Worm (Caenorhabditis elegans) whole organism, midembryonic: ENCODE data around the gene T28A8.5.
A peak's percentile ranks its signal among the peaks of the same experiment; 100 is the strongest.
"Not testable (repeated sequence)": the region's sequence is repeated elsewhere in the genome, so short reads cannot be mapped to it uniquely, and the experiment has no call there.

Source experiments
- T22C8.4 ChIP-seq: fragments of 200-800 bp; sonication (Bioruptor generic); IDR thresholded peaks from 2 replicates; pipeline ENCODE4 v1.3.6; 2022; ENCODE audit warnings: missing genetic modification characterization, missing compliant biosample characterization
- cog-1 ChIP-seq: sonication (generic microtip); optimal IDR thresholded peaks from 2 replicates; lab custom pipeline; 2016; ENCODE audit warnings: missing genetic modification characterization, missing compliant biosample characterization
- flt-1 ChIP-seq: fragments of 200-800 bp; sonication (Bioruptor generic); IDR thresholded peaks from 2 replicates; pipeline ENCODE4 v1.3.6; 2022; ENCODE audit warnings: missing genetic modification characterization, missing compliant biosample characterization
- klf-2 ChIP-seq: fragments of 200-800 bp; sonication (Bioruptor generic); conservative IDR thresholded peaks from 2 replicates; pipeline ENCODE4 v1.3.6; 2022; ENCODE audit warnings: missing genetic modification reagents, missing genetic modification characterization, missing compliant biosample characterization
- med-1 ChIP-seq: sonication (generic microtip); optimal IDR thresholded peaks from 2 replicates; lab custom pipeline; 2017; ENCODE audit warnings: missing genetic modification characterization, mild to moderate bottlenecking, missing compliant biosample characterization, antibody characterized with exemption, missing genetic modification reagents; ENCODE audit not compliant: insufficient read depth
- ref-1 ChIP-seq: fragments of 200-800 bp; sonication (Bioruptor generic); conservative IDR thresholded peaks from 2 replicates; pipeline ENCODE4 v1.3.6; 2022; ENCODE audit warnings: missing genetic modification reagents, missing genetic modification characterization, missing compliant biosample characterization
- tab-1 ChIP-seq: fragments of 200-800 bp; sonication (Bioruptor generic); IDR thresholded peaks from 2 replicates; pipeline ENCODE4 v1.3.6; 2022; ENCODE audit warnings: missing genetic modification characterization, missing compliant biosample characterization
- ztf-23 ChIP-seq: fragments of 200-800 bp; sonication (Bioruptor generic); IDR thresholded peaks from 2 replicates; pipeline ENCODE4 v1.3.6; 2022; ENCODE audit warnings: missing genetic modification reagents, missing genetic modification characterization, missing compliant biosample characterization
- ztf-29 ChIP-seq: fragments of 200-800 bp; sonication (Bioruptor generic); IDR thresholded peaks from 2 replicates; pipeline ENCODE4 v1.3.6; 2022; ENCODE audit warnings: missing genetic modification reagents, missing genetic modification characterization, missing compliant biosample characterization

The T28A8.5 gene

ce11 chrIII:13495571-13495970, 5.9 kb upstream of the T28A8.5 start, which contains the start of gene T28A8.2:
T28A8.2 (minus strand) TSS chrIII:13495671.
- TF ChIP-seq flt-1 (GFP tag; lab: Robert Waterston, UW) (no peak), klf-2 (GFP tag; lab: Robert Waterston, UW) (no peak), med-1 (GFP tag; lab: Kevin White, UChicago) (no peak), T22C8.4 (GFP tag; lab: Robert Waterston, UW) (no peak), ztf-23 (GFP tag; lab: Robert Waterston, UW) (no peak), ref-1 (GFP tag; lab: Robert Waterston, UW) (no peak), cog-1 (tag; lab: Kevin White, UChicago) (no peak), tab-1 (GFP tag; lab: Robert Waterston, UW) (no peak), ztf-29 (GFP tag; lab: Robert Waterston, UW) (no peak)

- not testable (repeated sequence) for TF ChIP-seq ref-1, tab-1, klf-2 (GFP tag; lab: Robert Waterston, UW)
Measured at ce11 chrIII:13498899-13499298, 2.5 kb upstream of the T28A8.5 start, which contains the start of gene T28A8.6. T28A8.6 (plus strand) TSS chrIII:13499199.

- TF ChIP-seq tab-1 (GFP tag; lab: Robert Waterston, UW): no peak
- TF ChIP-seq ztf-29 (GFP tag; lab: Robert Waterston, UW): no peak
- no peak for TF ChIP-seq med-1 (GFP tag; lab: Kevin White, UChicago)
- no peak for TF ChIP-seq ztf-23 (GFP tag; lab: Robert Waterston, UW)
- no peak for TF ChIP-seq cog-1 (tag; lab: Kevin White, UChicago)
- no peak for TF ChIP-seq flt-1 (GFP tag; lab: Robert Waterston, UW)
- TF ChIP-seq T22C8.4 (GFP tag; lab: Robert Waterston, UW): no peak
- TF ChIP-seq ref-1 (GFP tag; lab: Robert Waterston, UW): no peak
- TF ChIP-seq klf-2 (GFP tag; lab: Robert Waterston, UW): no peak
Measured at ce11 chrIII:13502513-13502912, 1.1 kb downstream of the T28A8.5 start, which contains the start of gene T28A8.8. T28A8.8 (plus strand) TSS chrIII:13502813.

ce11 chrIII:13503379-13503778, 1.9 kb downstream of the T28A8.5 start, which contains the start of gene T28A8.4:
T28A8.4 (plus strand) TSS chrIII:13503679.
- TF ChIP-seq ztf-23 (GFP tag; lab: Robert Waterston, UW) (no peak), med-1 (GFP tag; lab: Kevin White, UChicago) (no peak), flt-1 (GFP tag; lab: Robert Waterston, UW) (no peak), cog-1 (tag; lab: Kevin White, UChicago) (no peak), klf-2 (GFP tag; lab: Robert Waterston, UW) (no peak), tab-1 (GFP tag; lab: Robert Waterston, UW) (no peak), T22C8.4 (GFP tag; lab: Robert Waterston, UW) (no peak), ztf-29 (GFP tag; lab: Robert Waterston, UW) (no peak), ref-1 (GFP tag; lab: Robert Waterston, UW) (no peak)

- TF ChIP-seq T22C8.4 (GFP tag; lab: Robert Waterston, UW): no peak
- no peak for TF ChIP-seq cog-1 (tag; lab: Kevin White, UChicago)
- no peak for TF ChIP-seq ztf-23 (GFP tag; lab: Robert Waterston, UW)
- no peak for TF ChIP-seq tab-1 (GFP tag; lab: Robert Waterston, UW)
- no peak for TF ChIP-seq klf-2 (GFP tag; lab: Robert Waterston, UW)
- TF ChIP-seq med-1 (GFP tag; lab: Kevin White, UChicago): no peak
- TF ChIP-seq ref-1 (GFP tag; lab: Robert Waterston, UW): no peak
- no peak for TF ChIP-seq flt-1 (GFP tag; lab: Robert Waterston, UW)
- TF ChIP-seq ztf-29 (GFP tag; lab: Robert Waterston, UW): no peak
Measured at ce11 chrIII:13505718-13506117, 4.3 kb downstream of the T28A8.5 start, which contains the start of gene T28A8.3. T28A8.3 (plus strand) TSS chrIII:13506018.

- no peak for TF ChIP-seq ztf-29 (GFP tag; lab: Robert Waterston, UW)
- TF ChIP-seq ref-1 (GFP tag; lab: Robert Waterston, UW): no peak
- TF ChIP-seq tab-1 (GFP tag; lab: Robert Waterston, UW): no peak
- no peak for TF ChIP-seq cog-1 (tag; lab: Kevin White, UChicago)
- TF ChIP-seq med-1 (GFP tag; lab: Kevin White, UChicago): no peak
- TF ChIP-seq T22C8.4 (GFP tag; lab: Robert Waterston, UW): no peak
- no peak for TF ChIP-seq ztf-23 (GFP tag; lab: Robert Waterston, UW)
- TF ChIP-seq flt-1 (GFP tag; lab: Robert Waterston, UW): no peak
- TF ChIP-seq klf-2 (GFP tag; lab: Robert Waterston, UW): no peak
Measured at ce11 chrIII:13510753-13511152, 9.3 kb downstream of the T28A8.5 start.

ce11 chrIII:13514470-13514869, 13.0 kb downstream of the T28A8.5 start, which contains the start of gene mlh-1:
mlh-1 (minus strand) TSS chrIII:13514570.
- TF ChIP-seq flt-1 (GFP tag; lab: Robert Waterston, UW) (no peak), T22C8.4 (GFP tag; lab: Robert Waterston, UW) (peak; percentile 70), tab-1 (GFP tag; lab: Robert Waterston, UW) (no peak)

ce11 chrIII:13518437-13518836, 17.0 kb downstream of the T28A8.5 start:
- TF ChIP-seq T22C8.4 (GFP tag; lab: Robert Waterston, UW) (no peak), cog-1 (tag; lab: Kevin White, UChicago) (no peak), ref-1 (GFP tag; lab: Robert Waterston, UW) (no peak), flt-1 (GFP tag; lab: Robert Waterston, UW) (no peak), ztf-29 (GFP tag; lab: Robert Waterston, UW) (no peak), tab-1 (GFP tag; lab: Robert Waterston, UW) (no peak), med-1 (GFP tag; lab: Kevin White, UChicago) (no peak), klf-2 (GFP tag; lab: Robert Waterston, UW) (no peak), ztf-23 (GFP tag; lab: Robert Waterston, UW) (no peak)

ce11 chrIII:13524021-13524420, 22.6 kb downstream of the T28A8.5 start, which contains the start of gene pod-1:
pod-1 (minus strand) TSS chrIII:13524121.
- no peak for TF ChIP-seq tab-1 (GFP tag; lab: Robert Waterston, UW)
- TF ChIP-seq T22C8.4 (GFP tag; lab: Robert Waterston, UW): no peak
- no peak for TF ChIP-seq ztf-23 (GFP tag; lab: Robert Waterston, UW)
- no peak for TF ChIP-seq cog-1 (tag; lab: Kevin White, UChicago)
- no peak for TF ChIP-seq flt-1 (GFP tag; lab: Robert Waterston, UW)
- TF ChIP-seq klf-2 (GFP tag; lab: Robert Waterston, UW): no peak
- no peak for TF ChIP-seq med-1 (GFP tag; lab: Kevin White, UChicago)
- no peak for TF ChIP-seq ref-1 (GFP tag; lab: Robert Waterston, UW)
- TF ChIP-seq ztf-29 (GFP tag; lab: Robert Waterston, UW): no peak
